Fruit fly (Drosophila melanogaster): ENCODE results near the gene dysf.

Gene dysf

dm6 chr3R:26128442-26129003 is 30.0 kb upstream of the dysf start (continued):
- TF ChIP-seq CG6792 (GFP tag; optimal IDR thresholded peaks at IDR 0.05): peak; percentile 11
- no peak for TF ChIP-seq Sox102F (GFP tag; optimal IDR thresholded peaks at IDR 0.05)
- TF ChIP-seq fd59A (GFP tag; optimal IDR thresholded peaks at IDR 0.05): no peak
- no peak for TF ChIP-seq dsx (GFP tag; optimal IDR thresholded peaks at IDR 0.05; ENCODE audit: poor library complexity, severe bottlenecking)
- TF ChIP-seq CG6163 (GFP tag; IDR thresholded peaks at IDR 0.05): no peak
- no peak for TF ChIP-seq fd85E (GFP tag; optimal IDR thresholded peaks at IDR 0.05)
- no peak for TF ChIP-seq CG8632 (GFP tag; optimal IDR thresholded peaks at IDR 0.05)
- no peak for TF ChIP-seq Smox (GFP tag; optimal IDR thresholded peaks at IDR 0.05)
- no peak for TF ChIP-seq spab (GFP tag; optimal IDR thresholded peaks at IDR 0.05)
- no peak for TF ChIP-seq Ets21C (GFP tag; optimal IDR thresholded peaks at IDR 0.05)
- no peak for TF ChIP-seq acj6 (GFP tag; optimal IDR thresholded peaks at IDR 0.05)
- no peak for TF ChIP-seq CG1621 (tag; optimal IDR thresholded peaks at IDR 0.05)
- no peak for TF ChIP-seq svp (GFP tag)
- no peak for TF ChIP-seq Hr38 (GFP tag; optimal IDR thresholded peaks at IDR 0.05)
- TF ChIP-seq Met (GFP tag; optimal IDR thresholded peaks at IDR 0.05): no peak
- no peak for TF ChIP-seq net (GFP tag; optimal IDR thresholded peaks at IDR 0.05)
- no peak for TF ChIP-seq fkh (GFP tag; optimal IDR thresholded peaks at IDR 0.05)
- peak; percentile 46; the same call in 1 of the 2 replicates for TF ChIP-seq CG11294 (GFP tag; IDR thresholded peaks at IDR 0.05)
- TF ChIP-seq Lpt (GFP tag; optimal IDR thresholded peaks at IDR 0.05): peak; percentile 4
- no peak for TF ChIP-seq Ets96B (tag; optimal IDR thresholded peaks at IDR 0.05)
- no peak for TF ChIP-seq CG11762 (GFP tag; optimal IDR thresholded peaks at IDR 0.05; ENCODE audit: insufficient read depth)
- no peak for TF ChIP-seq Sox14 (GFP tag; optimal IDR thresholded peaks at IDR 0.05)
- TF ChIP-seq CG6854 (GFP tag; optimal IDR thresholded peaks at IDR 0.05): no peak
- no peak for TF ChIP-seq CG10669 (GFP tag; optimal IDR thresholded peaks at IDR 0.05)
- no peak for TF ChIP-seq Eip78C (GFP tag)
- TF ChIP-seq CG3032 (tag; optimal IDR thresholded peaks at IDR 0.05): no peak
- no peak for TF ChIP-seq Gug (GFP tag; IDR thresholded peaks at IDR 0.05)
- TF ChIP-seq eg (GFP tag; IDR thresholded peaks at IDR 0.05): peak; percentile 65
- no peak for TF ChIP-seq CG8319 (GFP tag; optimal IDR thresholded peaks at IDR 0.05)
- peak; percentile 23 for TF ChIP-seq OdsH (GFP tag; optimal IDR thresholded peaks at IDR 0.05)
- TF ChIP-seq CG31627 (GFP tag; optimal IDR thresholded peaks at IDR 0.05): no peak
- TF ChIP-seq CG6276 (GFP tag; optimal IDR thresholded peaks at IDR 0.05): no peak
- TF ChIP-seq CG4318 (GFP tag; optimal IDR thresholded peaks at IDR 0.05): no peak
- no peak for TF ChIP-seq CG7368 (GFP tag; optimal IDR thresholded peaks at IDR 0.05)
- TF ChIP-seq CG3919 (GFP tag; optimal IDR thresholded peaks at IDR 0.05): no peak
- TF ChIP-seq ss (GFP tag; optimal IDR thresholded peaks at IDR 0.05): no peak

dm6 chr3R:26125838-26126709 is 27.6 kb upstream of the dysf start, which contains the start of gene CG14556:
Gene CG14556, plus strand, starts transcription at chr3R:26126659.
- TF ChIP-seq CG6276 (GFP tag; optimal IDR thresholded peaks at IDR 0.05) (peak; percentile 24), CG16779 (tag; optimal IDR thresholded peaks at IDR 0.05) (no peak), CG6163 (GFP tag; IDR thresholded peaks at IDR 0.05) (0 out of 3 replicates have a peak, but pooled peaks have one; percentile 30), CG9139 (GFP tag; optimal IDR thresholded peaks at IDR 0.05) (no peak), Eip78C (GFP tag) (peak; percentile 24), CG8119 (GFP tag; IDR thresholded peaks at IDR 0.05) (peak; percentile 34; the same call in 1 of the 3 replicates), eg (GFP tag; IDR thresholded peaks at IDR 0.05) (0 out of 3 replicates have a peak, but pooled peaks have one; percentile 37)
